Worm (Caenorhabditis elegans) whole organism, late embryonic: ENCODE measurements around the gene chil-22.

Experiments used
- C08G9.2 ChIP-seq: sonication (generic microtip); optimal IDR thresholded peaks from 2 replicates; lab custom pipeline; 2016; ENCODE audit warnings: mild to moderate bottlenecking, missing genetic modification characterization, moderate library complexity, missing compliant biosample characterization
- C38D4.7 ChIP-seq: fragments of 200-800 bp; sonication (Bioruptor generic); optimal IDR thresholded peaks from 2 replicates; lab custom pipeline; 2018; ENCODE audit warnings: mild to moderate bottlenecking, missing genetic modification characterization, moderate library complexity, missing compliant biosample characterization
- T23F11.4 ChIP-seq: fragments of 200-800 bp; sonication (Bioruptor generic); optimal IDR thresholded peaks from 2 replicates; lab custom pipeline; 2018; ENCODE audit warnings: mild to moderate bottlenecking, missing genetic modification characterization, missing compliant biosample characterization
- ahr-1 ChIP-seq: sonication (generic microtip); optimal IDR thresholded peaks from 2 replicates; lab custom pipeline; 2016; ENCODE audit warnings: missing genetic modification characterization, missing compliant biosample characterization
- ceh-19 ChIP-seq: fragments of 200-800 bp; sonication (Bioruptor generic); optimal IDR thresholded peaks from 2 replicates; lab custom pipeline; 2018; ENCODE audit warnings: mild to moderate bottlenecking, missing genetic modification characterization, missing compliant biosample characterization
- ceh-2 ChIP-seq: sonication (generic microtip); optimal IDR thresholded peaks from 2 replicates; lab custom pipeline; 2016; ENCODE audit warnings: missing genotype, missing genetic modification characterization, missing compliant biosample characterization
- ceh-31 ChIP-seq: sonication (generic microtip); optimal IDR thresholded peaks from 2 replicates; lab custom pipeline; 2016; ENCODE audit warnings: missing genetic modification characterization, missing compliant biosample characterization
- ceh-34 ChIP-seq: sonication (generic microtip); optimal IDR thresholded peaks from 2 replicates; lab custom pipeline; 2016; ENCODE audit warnings: mild to moderate bottlenecking, missing genetic modification characterization, missing compliant biosample characterization
- ceh-6 ChIP-seq: fragments of 200-800 bp; sonication (Bioruptor generic); optimal IDR thresholded peaks from 2 replicates; lab custom pipeline; 2018; ENCODE audit warnings: mild to moderate bottlenecking, missing genetic modification characterization, missing compliant biosample characterization
- che-1 ChIP-seq: sonication (generic microtip); optimal IDR thresholded peaks from 2 replicates; lab custom pipeline; 2016; ENCODE audit warnings: mild to moderate bottlenecking, missing genetic modification characterization, missing compliant biosample characterization
- ets-4 ChIP-seq: sonication (generic microtip); optimal IDR thresholded peaks from 2 replicates; lab custom pipeline; 2016; ENCODE audit warnings: missing genetic modification characterization, missing compliant biosample characterization
- eyg-1 ChIP-seq: sonication (generic microtip); optimal IDR thresholded peaks from 2 replicates; lab custom pipeline; 2016; ENCODE audit warnings: missing genotype, missing genetic modification characterization, missing compliant biosample characterization
- fkh-10 ChIP-seq: fragments of 150-350 bp; optimal IDR thresholded peaks from 2 replicates; lab custom pipeline; 2014; ENCODE audit warnings: missing biosample characterization, missing genetic modification reagents, missing genetic modification characterization
- fkh-6 ChIP-seq: sonication (generic microtip); optimal IDR thresholded peaks from 2 replicates; lab custom pipeline; 2016; ENCODE audit warnings: missing genetic modification characterization, missing compliant biosample characterization
- hlh-15 ChIP-seq: sonication (generic microtip); optimal IDR thresholded peaks from 2 replicates; lab custom pipeline; 2016; ENCODE audit warnings: missing genetic modification characterization, missing compliant biosample characterization
- hlh-8 ChIP-seq: sonication (generic microtip); optimal IDR thresholded peaks from 2 replicates; lab custom pipeline; 2016; ENCODE audit warnings: missing genotype, missing genetic modification characterization, missing compliant biosample characterization
- madf-2 ChIP-seq: sonication (generic microtip); optimal IDR thresholded peaks from 2 replicates; lab custom pipeline; 2017; ENCODE audit warnings: missing genetic modification characterization, missing compliant biosample characterization
- mec-3 ChIP-seq: sonication (generic microtip); optimal IDR thresholded peaks from 2 replicates; lab custom pipeline; 2016; ENCODE audit warnings: borderline replicate concordance, missing genetic modification characterization, missing compliant biosample characterization
- nhr-232 ChIP-seq: sonication (generic microtip); optimal IDR thresholded peaks from 2 replicates; lab custom pipeline; 2016; ENCODE audit warnings: missing genetic modification characterization, missing compliant biosample characterization
- npax-4 ChIP-seq: sonication (generic microtip); optimal IDR thresholded peaks from 2 replicates; lab custom pipeline; 2016; ENCODE audit warnings: missing genetic modification characterization, missing compliant biosample characterization
- pat-9 ChIP-seq: fragments of 200-800 bp; sonication (Bioruptor generic); optimal IDR thresholded peaks from 2 replicates; lab custom pipeline; 2018; ENCODE audit warnings: mild to moderate bottlenecking, missing genetic modification characterization, moderate library complexity, missing compliant biosample characterization
- pax-1 ChIP-seq: fragments of 150-350 bp; optimal IDR thresholded peaks from 2 replicates; lab custom pipeline; 2014; ENCODE audit warnings: missing biosample characterization, missing genetic modification characterization
- pqm-1 ChIP-seq: sonication (generic microtip); optimal IDR thresholded peaks from 2 replicates; lab custom pipeline; 2016; ENCODE audit warnings: missing genetic modification characterization, missing compliant biosample characterization
- pros-1 ChIP-seq: fragments of 150-350 bp; optimal IDR thresholded peaks from 2 replicates; lab custom pipeline; 2014; ENCODE audit warnings: missing biosample characterization, missing genetic modification reagents, missing genetic modification characterization
- rnt-1 ChIP-seq: sonication (generic microtip); optimal IDR thresholded peaks from 2 replicates; lab custom pipeline; 2016; ENCODE audit warnings: missing genetic modification characterization, missing compliant biosample characterization
- sdc-2 ChIP-seq: sonication (generic microtip); optimal IDR thresholded peaks from 2 replicates; lab custom pipeline; 2016; ENCODE audit warnings: missing genotype, missing genetic modification characterization, missing compliant biosample characterization
- sox-2 ChIP-seq: fragments of 200-800 bp; sonication (Bioruptor generic); IDR thresholded peaks from 2 replicates; pipeline ENCODE4 v1.3.6; 2022; ENCODE audit warnings: missing genetic modification reagents, missing genetic modification characterization, missing compliant biosample characterization
- sox-4 ChIP-seq: sonication (generic microtip); optimal IDR thresholded peaks from 2 replicates; lab custom pipeline; 2017; ENCODE audit warnings: mild to moderate bottlenecking, missing genetic modification characterization, inconsistent platforms, missing compliant biosample characterization
- syd-9 ChIP-seq: sonication (generic microtip); optimal IDR thresholded peaks from 2 replicates; lab custom pipeline; 2016; ENCODE audit warnings: mild to moderate bottlenecking, missing genetic modification characterization, moderate library complexity, missing compliant biosample characterization
- tbx-7 ChIP-seq: sonication (generic microtip); optimal IDR thresholded peaks from 2 replicates; lab custom pipeline; 2016; ENCODE audit warnings: missing genotype, missing genetic modification characterization, missing compliant biosample characterization
- ttx-3 ChIP-seq: sonication (generic microtip); optimal IDR thresholded peaks from 2 replicates; lab custom pipeline; 2016; ENCODE audit warnings: missing genetic modification reagents, missing genetic modification characterization, missing compliant biosample characterization
- unc-3 ChIP-seq, 2 experiments: fragments of 200-800 bp in 1 of 2; sonication (Bioruptor generic) in 1 of 2; sonication (generic microtip) in 1 of 2; conservative IDR thresholded peaks in 1 of 2; optimal IDR thresholded peaks in 1 of 2; 2 replicates each; pipeline versions ENCODE4 v1.3.6 to Lab custom; 2016 to 2022; ENCODE audit warnings: missing compliant biosample characterization in 2 of 2, missing genetic modification characterization in 2 of 2, missing genetic modification reagents in 1 of 2
- unc-86 ChIP-seq: sonication (generic microtip); optimal IDR thresholded peaks from 2 replicates; lab custom pipeline; 2016; ENCODE audit warnings: missing genetic modification characterization, missing compliant biosample characterization
- zip-5 ChIP-seq: sonication (generic microtip); optimal IDR thresholded peaks from 2 replicates; lab custom pipeline; 2016; ENCODE audit warnings: missing genetic modification characterization, missing compliant biosample characterization

chil-22 gene

ce11 chrII:9491045-9491444, 25.1 kb upstream of the chil-22 start (continued):
- no peak for TF ChIP-seq zip-5 (tag; lab: Kevin White, UChicago)
- TF ChIP-seq sox-2 (GFP tag; lab: Robert Waterston, UW) = peak; percentile 32; the same call in 1 of the 2 replicates
- no peak for TF ChIP-seq pqm-1 (tag; lab: Kevin White, UChicago)
- TF ChIP-seq hlh-8 (tag; lab: Kevin White, UChicago) = peak; percentile 31
- TF ChIP-seq sox-4 (tag; lab: Kevin White, UChicago) = no peak
- TF ChIP-seq pat-9 (tag; lab: Kevin White, UChicago) = no peak
- no peak for TF ChIP-seq che-1 (tag; lab: Kevin White, UChicago)
- no peak for TF ChIP-seq unc-86 (tag; lab: Kevin White, UChicago)
- TF ChIP-seq ceh-19 (GFP tag; lab: Kevin White, UChicago) = no peak
- TF ChIP-seq sdc-2 (tag; lab: Kevin White, UChicago) = no peak
- TF ChIP-seq nhr-232 (tag; lab: Kevin White, UChicago) = no peak
- TF ChIP-seq ahr-1 (tag; lab: Kevin White, UChicago) = no peak
- TF ChIP-seq ceh-6 (GFP tag; lab: Kevin White, UChicago) = no peak
- TF ChIP-seq fkh-6 (tag; lab: Kevin White, UChicago) = no peak
- TF ChIP-seq eyg-1 (tag; lab: Kevin White, UChicago) = no peak
- TF ChIP-seq npax-4 (tag; lab: Kevin White, UChicago) = no peak
- peak; percentile 52 for TF ChIP-seq rnt-1 (tag; lab: Kevin White, UChicago)
- no peak for TF ChIP-seq syd-9 (tag; lab: Kevin White, UChicago)
- TF ChIP-seq, all 69 proteins: peak for 11

DNA sequence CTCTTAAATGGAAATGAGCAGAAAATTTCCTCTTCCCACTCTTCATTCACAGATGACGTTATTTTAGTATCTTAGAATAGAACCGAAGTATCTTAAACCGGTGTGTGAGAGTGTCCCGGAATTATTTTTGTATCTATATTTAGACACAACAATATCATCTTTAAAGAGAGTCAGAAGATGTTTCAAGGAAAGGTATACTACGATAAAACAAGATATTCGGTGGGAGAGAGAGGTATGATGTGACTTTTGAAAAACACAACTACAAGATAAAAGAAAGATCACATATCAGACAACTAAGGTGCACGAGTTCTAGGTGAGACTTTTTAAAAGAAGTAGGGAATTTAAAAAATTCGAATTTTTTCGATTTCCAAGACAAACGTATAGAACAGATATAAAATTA, 24.6 kb upstream of the chil-22 start:
- TF ChIP-seq unc-3 (GFP tag; conservative IDR thresholded peaks at IDR 0.05; lab: Robert Waterston, UW) = no peak
- no peak for TF ChIP-seq unc-3 (tag; optimal IDR thresholded peaks at IDR 0.05; lab: Kevin White, UChicago)
- TF ChIP-seq ets-4 = no peak
- TF ChIP-seq, all 69 proteins: peak for 0

DNA sequence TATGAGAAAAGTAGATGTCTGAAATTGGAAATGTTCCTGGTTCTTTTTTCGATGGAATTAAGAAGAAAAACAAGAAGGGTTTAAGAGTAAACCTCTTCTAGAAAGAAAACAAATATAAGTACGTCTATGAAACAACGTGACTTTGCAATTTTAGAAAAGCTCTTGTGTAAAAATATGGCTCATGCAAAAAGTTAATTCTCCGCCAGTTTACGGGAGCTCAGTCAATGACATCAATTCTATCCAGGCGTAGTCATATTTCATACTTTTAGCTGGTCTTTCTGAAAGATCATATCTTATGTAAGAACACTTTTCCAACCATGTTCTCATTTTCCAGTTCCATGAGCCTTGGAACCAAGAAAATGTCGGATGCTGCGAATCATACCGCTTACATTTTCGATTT, 23.9 kb upstream of the chil-22 start:
- TF ChIP-seq T23F11.4 (GFP tag; lab: Kevin White, UChicago) (no peak), pqm-1 (tag; lab: Kevin White, UChicago) (no peak), che-1 (tag; lab: Kevin White, UChicago) (no peak), hlh-15 (tag; lab: Kevin White, UChicago) (no peak), ttx-3 (tag; lab: Kevin White, UChicago) (no peak), madf-2 (tag; lab: Kevin White, UChicago) (no peak), tbx-7 (tag; lab: Kevin White, UChicago) (no peak), C08G9.2 (tag; lab: Kevin White, UChicago) (no peak), ceh-2 (tag; lab: Kevin White, UChicago) (no peak), pax-1 (tag; lab: Kevin White, UChicago) (no peak), pros-1 (no peak), mec-3 (tag; lab: Kevin White, UChicago) (no peak), fkh-10 (GFP tag; lab: Kevin White, UChicago) (no peak), ceh-34 (no peak)
- TF ChIP-seq, all 69 proteins: peak for 0

DNA sequence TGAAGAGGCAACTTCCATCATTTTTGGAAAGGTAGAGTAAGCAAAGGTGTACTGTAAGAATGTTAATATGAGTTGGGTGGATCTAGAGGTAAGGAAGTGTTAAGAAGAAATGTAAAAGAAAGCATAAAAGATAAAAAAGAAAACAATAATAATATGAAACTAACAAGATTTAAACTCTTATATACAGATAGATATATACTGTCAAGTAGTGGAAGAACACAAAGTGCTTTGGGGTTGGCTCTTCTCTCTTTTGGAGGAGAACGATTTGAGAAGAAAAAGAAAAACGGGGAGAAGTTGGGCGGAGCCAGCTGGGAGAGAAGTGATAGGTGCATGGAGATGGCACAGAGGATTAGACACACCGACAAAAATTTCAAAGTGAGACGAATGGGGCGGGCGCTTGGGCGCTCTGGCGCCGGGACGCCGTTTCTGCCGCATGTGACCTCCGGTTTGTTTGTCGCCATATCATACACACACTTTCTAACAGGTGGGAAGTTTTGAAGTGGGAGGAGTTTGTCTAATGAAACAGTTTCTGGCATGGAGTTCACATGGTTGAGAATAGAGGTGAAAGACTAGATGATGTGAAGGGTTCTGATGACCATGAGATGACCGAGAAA, 21.4 kb upstream of the chil-22 start, which contains the start of gene T19H5.4:
Gene T19H5.4 (minus strand): TSS at position 51 of the 614 bp plus-strand sequence.
- no peak for TF ChIP-seq C38D4.7
- TF ChIP-seq ceh-31 (tag; lab: Kevin White, UChicago) = peak; percentile 23
